Worm (Caenorhabditis elegans) whole organism, L4 larva: ENCODE data around the gene D1044.4.

ENCODE experiments used
- dmd-9 ChIP-seq: fragments of 200-800 bp; sonication (Bioruptor generic); IDR thresholded peaks from 2 replicates; pipeline ENCODE4 v1.3.6; 2022; ENCODE audit warnings: missing genetic modification reagents, missing genetic modification characterization, missing compliant biosample characterization
- egl-27 ChIP-seq: sonication (generic microtip); optimal IDR thresholded peaks from 3 replicates; lab custom pipeline; 2017; ENCODE audit warnings: missing biosample characterization, missing genetic modification reagents, missing genetic modification characterization
- fkh-10 ChIP-seq: fragments of 150-350 bp; optimal IDR thresholded peaks from 2 replicates; lab custom pipeline; 2014; ENCODE audit warnings: missing biosample characterization, missing genetic modification reagents, missing genetic modification characterization
- fos-1 ChIP-seq: fragments of 150-350 bp; optimal IDR thresholded peaks from 2 replicates; lab custom pipeline; 2014; ENCODE audit warnings: missing biosample characterization, missing genetic modification characterization
- jun-1 ChIP-seq: fragments of 150-350 bp; optimal IDR thresholded peaks from 2 replicates; lab custom pipeline; 2014; ENCODE audit warnings: missing biosample characterization, missing genetic modification reagents, missing genetic modification characterization
- mdl-1 ChIP-seq, 2 experiments: fragments of 150-350 bp in 1 of 2; sonication (generic microtip) in 1 of 2; optimal IDR thresholded peaks; 2 replicates each; lab custom pipeline; 2014 to 2017; ENCODE audit warnings: missing biosample characterization in 2 of 2, missing genetic modification characterization in 2 of 2
- nhr-76 ChIP-seq: fragments of 150-350 bp; optimal IDR thresholded peaks from 2 replicates; lab custom pipeline; 2014; ENCODE audit warnings: missing biosample characterization, missing genetic modification characterization
- nhr-77 ChIP-seq: fragments of 150-350 bp; optimal IDR thresholded peaks from 2 replicates; lab custom pipeline; 2014; ENCODE audit warnings: missing biosample characterization, missing genetic modification characterization
- pha-4 ChIP-seq, 2 experiments: fragments of 150-350 bp in 1 of 2; fragments of 200-800 bp in 1 of 2; sonication (Bioruptor generic) in 1 of 2; IDR thresholded peaks in 1 of 2; optimal IDR thresholded peaks in 1 of 2; 2 replicates each; pipeline versions ENCODE4 v1.3.6 to Lab custom; 2014 to 2022; ENCODE audit warnings: missing genetic modification characterization in 2 of 2, missing genetic modification reagents in 2 of 2, missing biosample characterization in 1 of 2, missing compliant biosample characterization in 1 of 2
- pqm-1 ChIP-seq: sonication (generic microtip); optimal IDR thresholded peaks from 2 replicates; lab custom pipeline; 2017; ENCODE audit warnings: missing biosample characterization, missing genetic modification characterization
- skn-1 ChIP-seq: fragments of 150-350 bp; optimal IDR thresholded peaks from 2 replicates; lab custom pipeline; 2014; ENCODE audit warnings: missing biosample characterization, missing genetic modification characterization
- vab-7 ChIP-seq: fragments of 200-800 bp; sonication (Bioruptor generic); IDR thresholded peaks from 2 replicates; pipeline ENCODE4 v1.3.6; 2022; ENCODE audit warnings: missing genetic modification reagents, missing genetic modification characterization, missing compliant biosample characterization
- zag-1 ChIP-seq: fragments of 150-350 bp; optimal IDR thresholded peaks from 2 replicates; lab custom pipeline; 2014; ENCODE audit warnings: missing biosample characterization, missing genetic modification characterization
- ztf-11 ChIP-seq: fragments of 150-350 bp; optimal IDR thresholded peaks from 2 replicates; lab custom pipeline; 2014; ENCODE audit warnings: missing biosample characterization, missing genetic modification characterization

ce11 chrIII:5541777-5542176 is 19.9 kb upstream of the D1044.4 start:
- no peak for TF ChIP-seq mdl-1 (tag; optimal IDR thresholded peaks at IDR 0.05; lab: Kevin White, UChicago)
- TF ChIP-seq egl-27 (tag; lab: Kevin White, UChicago): no peak
- TF ChIP-seq fkh-10: no peak
- TF ChIP-seq pqm-1 (tag; lab: Kevin White, UChicago): no peak
- no peak for TF ChIP-seq fos-1 (tag; lab: Kevin White, UChicago)
- no peak for TF ChIP-seq nhr-76 (tag; lab: Kevin White, UChicago)
- TF ChIP-seq jun-1 (tag; lab: Kevin White, UChicago): no peak
- TF ChIP-seq pha-4 (GFP tag; IDR thresholded peaks at IDR 0.05; lab: Robert Waterston, UW): no peak
- no peak for TF ChIP-seq pha-4 (tag; optimal IDR thresholded peaks at IDR 0.05; lab: Kevin White, UChicago)
- no peak for TF ChIP-seq skn-1 (tag; lab: Kevin White, UChicago)
- no peak for TF ChIP-seq nhr-77 (tag; lab: Kevin White, UChicago)
- TF ChIP-seq zag-1 (tag; lab: Kevin White, UChicago): no peak
- TF ChIP-seq dmd-9: no peak
- no peak for TF ChIP-seq vab-7
- TF ChIP-seq ztf-11 (tag; lab: Kevin White, UChicago): no peak
